Worm (Caenorhabditis elegans): ENCODE data around the gene max-1.

DNA sequence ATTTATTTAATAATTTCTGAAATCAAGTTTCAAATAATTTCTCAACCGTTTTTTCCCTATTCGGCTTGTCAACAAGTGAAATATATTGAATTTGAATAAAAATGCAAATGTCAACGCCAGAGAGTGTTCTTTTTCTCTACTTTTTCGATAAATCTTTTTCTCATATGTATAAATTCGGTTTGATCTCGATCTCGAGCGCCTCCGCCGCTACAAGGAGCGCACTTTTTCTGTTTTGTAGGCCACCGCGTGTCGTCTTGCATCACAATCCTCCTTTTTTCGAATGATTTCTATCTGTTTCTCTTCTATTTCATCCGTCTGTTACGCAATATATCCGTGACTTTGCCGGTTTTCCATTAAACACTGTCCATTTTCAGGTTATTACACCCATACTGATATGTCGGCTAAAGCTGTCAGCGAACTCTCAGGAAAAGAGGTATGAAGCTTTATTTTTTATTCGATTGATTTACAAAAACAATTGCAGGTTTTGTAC, 3.9 kb downstream of the max-1 start, which contains the start of gene acly-2:
- TF ChIP-seq lsy-2 (tag; optimal IDR thresholded peaks at IDR 0.05) = no peak
- TF ChIP-seq unc-130 (GFP tag; optimal IDR thresholded peaks at IDR 0.05) = no peak
- TF ChIP-seq ZK546.5 (tag; optimal IDR thresholded peaks at IDR 0.05) = no peak
- TF ChIP-seq unc-62 (GFP tag; optimal IDR thresholded peaks at IDR 0.05 in 1 of 2) = no peak
- TF ChIP-seq unc-62 (tag; optimal IDR thresholded peaks at IDR 0.05) = no peak
